Fruit fly (Drosophila melanogaster) whole organism, embryonic: ENCODE measurements around the gene ovm.

Experiments
- Atf6 ChIP-seq: fragments of 200-800 bp; sonication (Bioruptor generic); IDR thresholded peaks from 2 replicates; pipeline ENCODE4 v1.3.6; 2022; ENCODE audit warnings: missing biosample characterization, missing genetic modification characterization
- Awh ChIP-seq: fragments of 200-800 bp; sonication (Bioruptor generic); IDR thresholded peaks from 2 replicates; pipeline ENCODE4, ENCODE4 v1.3.6; 2022; ENCODE audit warnings: missing biosample characterization, missing genetic modification characterization
- Blimp-1 ChIP-seq: fragments of 200-800 bp; sonication (Bioruptor generic); optimal IDR thresholded peaks from 3 replicates; lab custom pipeline; 2018; ENCODE audit warnings: missing biosample characterization, missing genetic modification characterization, mild to moderate bottlenecking, moderate library complexity, missing genetic modification reagents
- BtbVII ChIP-seq: fragments of 200-800 bp; sonication (Bioruptor generic); optimal IDR thresholded peaks from 3 replicates; lab custom pipeline; 2017; ENCODE audit warnings: missing biosample characterization, mild to moderate bottlenecking, missing genetic modification characterization
- CG12219 ChIP-seq: fragments of 200-800 bp; sonication (Bioruptor generic); optimal IDR thresholded peaks from 3 replicates; lab custom pipeline; 2018; ENCODE audit warnings: missing biosample characterization, mild to moderate bottlenecking, missing genetic modification characterization
- CG14050 ChIP-seq: fragments of 200-800 bp; sonication (Bioruptor generic); IDR thresholded peaks from 3 replicates; pipeline ENCODE4 v1.3.6; 2022; ENCODE audit warnings: missing biosample characterization, missing genetic modification characterization
- CG15073 ChIP-seq: fragments of 200-800 bp; sonication (Bioruptor generic); optimal IDR thresholded peaks from 2 replicates; lab custom pipeline; 2016; ENCODE audit warnings: missing biosample characterization, missing genetic modification characterization
- CG1529 ChIP-seq: fragments of 200-800 bp; sonication (Bioruptor generic); optimal IDR thresholded peaks from 3 replicates; lab custom pipeline; 2018; ENCODE audit warnings: missing biosample characterization, missing genetic modification characterization
- CG16863 ChIP-seq: fragments of 200-800 bp; sonication (Bioruptor generic); optimal IDR thresholded peaks from 3 replicates; lab custom pipeline; 2016; ENCODE audit warnings: missing biosample characterization, missing genetic modification characterization
- CG18011 ChIP-seq: fragments of 200-800 bp; sonication (Bioruptor generic); optimal IDR thresholded peaks from 2 replicates; lab custom pipeline; 2017; ENCODE audit warnings: missing biosample characterization, missing genetic modification characterization, mild to moderate bottlenecking, moderate library complexity, missing genotype
- CG18599 ChIP-seq: fragments of 200-800 bp; sonication (Bioruptor generic); optimal IDR thresholded peaks from 3 replicates; lab custom pipeline; 2017; ENCODE audit warnings: missing biosample characterization, missing genetic modification characterization, mild to moderate bottlenecking, moderate library complexity, missing genetic modification reagents
- CG18764 ChIP-seq: fragments of 200-800 bp; sonication (Bioruptor generic); optimal IDR thresholded peaks from 3 replicates; lab custom pipeline; 2016; ENCODE audit warnings: missing biosample characterization, missing genetic modification characterization
- CG2199 ChIP-seq: fragments of 200-800 bp; sonication (Bioruptor generic); IDR thresholded peaks from 3 replicates; pipeline ENCODE4 v1.3.6; 2022; ENCODE audit warnings: missing biosample characterization, missing genetic modification characterization
- CG2875 ChIP-seq: fragments of 200-800 bp; sonication (Bioruptor generic); optimal IDR thresholded peaks from 2 replicates; lab custom pipeline; 2017; ENCODE audit warnings: missing biosample characterization, mild to moderate bottlenecking, missing genetic modification characterization, missing genetic modification reagents
- CG3838 ChIP-seq: fragments of 200-800 bp; sonication (Bioruptor generic); optimal IDR thresholded peaks from 3 replicates; lab custom pipeline; 2016; ENCODE audit warnings: missing biosample characterization, missing genetic modification characterization
- CG3847 ChIP-seq: fragments of 200-800 bp; sonication (Bioruptor generic); IDR thresholded peaks from 2 replicates; pipeline ENCODE4 v1.3.6; 2022; ENCODE audit warnings: missing biosample characterization, missing genetic modification characterization
- CG3995 ChIP-seq: fragments of 200-800 bp; sonication (Bioruptor generic); optimal IDR thresholded peaks from 3 replicates; lab custom pipeline; 2016; ENCODE audit warnings: missing biosample characterization, missing genetic modification characterization
- CG7745 ChIP-seq: fragments of 200-800 bp; sonication (Bioruptor generic); optimal IDR thresholded peaks from 2 replicates; lab custom pipeline; 2018; ENCODE audit warnings: missing biosample characterization, mild to moderate bottlenecking, missing genetic modification characterization, moderate library complexity
- CG7963 ChIP-seq: fragments of 200-800 bp; sonication (Bioruptor generic); IDR thresholded peaks from 3 replicates; pipeline ENCODE4 v1.3.6; 2022; ENCODE audit warnings: missing biosample characterization, missing genetic modification characterization; ENCODE audit not compliant: partially characterized antibody
- CG8281 ChIP-seq: fragments of 200-800 bp; sonication (Bioruptor generic); optimal IDR thresholded peaks from 2 replicates; lab custom pipeline; 2018; ENCODE audit warnings: missing biosample characterization, mild to moderate bottlenecking, missing genetic modification characterization, moderate library complexity
- CG8290 ChIP-seq, 3 experiments: fragments of 200-800 bp; sonication (Bioruptor generic); optimal IDR thresholded peaks; 2 replicates each; lab custom pipeline; 2016 to 2019; ENCODE audit warnings: missing biosample characterization in 3 of 3, missing genetic modification characterization in 3 of 3, mild to moderate bottlenecking in 2 of 3, moderate library complexity in 1 of 3
- Camta ChIP-seq: fragments of 200-800 bp; sonication (Bioruptor generic); optimal IDR thresholded peaks from 2 replicates; lab custom pipeline; 2016; ENCODE audit warnings: missing biosample characterization, missing genetic modification characterization
- Dip2 ChIP-seq: fragments of 200-800 bp; sonication (Bioruptor generic); IDR thresholded peaks from 2 replicates; pipeline ENCODE4 v1.3.6; 2022; ENCODE audit warnings: missing biosample characterization, missing genetic modification characterization
- Dip3 ChIP-seq: fragments of 200-800 bp; sonication (Bioruptor generic); optimal IDR thresholded peaks from 3 replicates; lab custom pipeline; 2016; ENCODE audit warnings: missing biosample characterization, missing genetic modification characterization
- Fer3 ChIP-seq: fragments of 200-800 bp; sonication (Bioruptor generic); optimal IDR thresholded peaks from 2 replicates; lab custom pipeline; 2018; ENCODE audit warnings: missing biosample characterization, mild to moderate bottlenecking, missing genetic modification characterization, moderate library complexity
- Hr3 ChIP-seq: fragments of 200-800 bp; sonication (Bioruptor generic); optimal IDR thresholded peaks from 3 replicates; lab custom pipeline; 2016; ENCODE audit warnings: missing biosample characterization, missing genetic modification characterization
- Hr39 ChIP-seq: fragments of >200 bp; optimal IDR thresholded peaks from 2 replicates; lab custom pipeline; 2017
- MESR4 ChIP-seq: fragments of 200-800 bp; sonication (Bioruptor generic); optimal IDR thresholded peaks from 2 replicates; lab custom pipeline; 2018; ENCODE audit warnings: missing biosample characterization, mild to moderate bottlenecking, missing genetic modification characterization, moderate library complexity
- Myb ChIP-seq: fragments of 200-800 bp; sonication (Bioruptor generic); optimal IDR thresholded peaks from 2 replicates; lab custom pipeline; 2016; ENCODE audit warnings: missing biosample characterization, missing genetic modification characterization
- Ptx1 ChIP-seq: fragments of 200-800 bp; sonication (Bioruptor generic); IDR thresholded peaks from 2 replicates; pipeline ENCODE4 v1.3.6; 2022; ENCODE audit warnings: missing biosample characterization, missing genetic modification characterization
- Scr ChIP-seq: fragments of 200-800 bp; sonication (Bioruptor generic); IDR thresholded peaks from 2 replicates; pipeline ENCODE4 v1.3.6; 2022; ENCODE audit warnings: missing biosample characterization, missing genetic modification characterization; ENCODE audit not compliant: partially characterized antibody
- Xrp1 ChIP-seq: fragments of 200-800 bp; sonication (Bioruptor generic); IDR thresholded peaks from 2 replicates; pipeline ENCODE4 v1.3.6; 2022; ENCODE audit warnings: missing biosample characterization, missing genetic modification characterization
- ash1 ChIP-seq: fragments of 200-800 bp; sonication (Bioruptor generic); optimal IDR thresholded peaks from 2 replicates; lab custom pipeline; 2018; ENCODE audit warnings: missing biosample characterization, mild to moderate bottlenecking, missing genetic modification characterization
- bbx ChIP-seq: fragments of 200-800 bp; sonication (Bioruptor generic); IDR thresholded peaks from 2 replicates; pipeline ENCODE4 v1.3.6; 2022; ENCODE audit warnings: missing biosample characterization, missing genetic modification characterization; ENCODE audit not compliant: partially characterized antibody
- bowl ChIP-seq: fragments of 200-800 bp; sonication (Bioruptor generic); IDR thresholded peaks from 2 replicates; pipeline ENCODE4 v1.3.6; 2022; ENCODE audit warnings: missing biosample characterization, missing genetic modification characterization
- cad ChIP-seq: fragments of >200 bp; optimal IDR thresholded peaks from 2 replicates; lab custom pipeline; 2017; ENCODE audit warnings: missing biosample characterization, missing genetic modification characterization
- cas ChIP-seq: fragments of 200-800 bp; sonication (Bioruptor generic); IDR thresholded peaks from 2 replicates; pipeline ENCODE4 v1.3.6; 2022; ENCODE audit warnings: missing biosample characterization, missing genetic modification characterization
- chinmo ChIP-seq: fragments of 200-800 bp; sonication (Bioruptor generic); IDR thresholded peaks from 4 replicates; pipeline ENCODE4 v1.3.6; 2022; ENCODE audit warnings: missing biosample characterization, missing genetic modification characterization; ENCODE audit not compliant: partially characterized antibody
- croc ChIP-seq: fragments of 200-800 bp; sonication (Bioruptor generic); conservative IDR thresholded peaks from 3 replicates; pipeline ENCODE4 v1.3.6; 2022; ENCODE audit warnings: missing biosample characterization, missing genetic modification characterization
- crol ChIP-seq: fragments of 200-800 bp; sonication (Bioruptor generic); IDR thresholded peaks from 2 replicates; pipeline ENCODE4 v1.3.6; 2022; ENCODE audit warnings: missing biosample characterization, missing genetic modification characterization
- eve ChIP-seq, 2 experiments: fragments of >200 bp; optimal IDR thresholded peaks; 2 replicates each; lab custom pipeline; 2017; ENCODE audit warnings: missing biosample characterization in 2 of 2, missing genetic modification characterization in 2 of 2
- grn ChIP-seq: fragments of 200-800 bp; sonication (Bioruptor generic); optimal IDR thresholded peaks from 3 replicates; lab custom pipeline; 2017; ENCODE audit warnings: missing biosample characterization, missing genetic modification characterization
- inv ChIP-seq: fragments of 200-800 bp; sonication (Bioruptor generic); IDR thresholded peaks from 2 replicates; pipeline ENCODE4 v1.3.6; 2022; ENCODE audit warnings: missing biosample characterization, missing genetic modification characterization; ENCODE audit not compliant: partially characterized antibody
- mam ChIP-seq: fragments of 200-800 bp; sonication (Bioruptor generic); optimal IDR thresholded peaks from 3 replicates; lab custom pipeline; 2016; ENCODE audit warnings: missing biosample characterization, missing genetic modification characterization
- phol ChIP-seq: fragments of 200-800 bp; sonication (Bioruptor generic); optimal IDR thresholded peaks from 3 replicates; lab custom pipeline; 2018; ENCODE audit warnings: missing biosample characterization, mild to moderate bottlenecking, missing genetic modification characterization, moderate library complexity
- sim ChIP-seq: fragments of 200-800 bp; sonication (Bioruptor generic); IDR thresholded peaks from 2 replicates; pipeline ENCODE4 v1.3.6; 2022; ENCODE audit warnings: missing biosample characterization, missing genetic modification characterization
- sna ChIP-seq: fragments of 200-800 bp; sonication (Bioruptor generic); IDR thresholded peaks from 2 replicates; pipeline ENCODE4 v1.3.6; 2022; ENCODE audit warnings: missing biosample characterization, missing genetic modification characterization; ENCODE audit not compliant: partially characterized antibody
- sob ChIP-seq: fragments of 200-800 bp; sonication (Bioruptor generic); IDR thresholded peaks from 2 replicates; pipeline ENCODE4 v1.3.6; 2022; ENCODE audit warnings: missing biosample characterization, missing genetic modification characterization
- tio ChIP-seq: fragments of 200-800 bp; sonication (Bioruptor generic); optimal IDR thresholded peaks from 2 replicates; lab custom pipeline; 2017; ENCODE audit warnings: missing biosample characterization, missing genetic modification characterization, inconsistent platforms
- toy ChIP-seq: fragments of 200-800 bp; sonication (Bioruptor generic); IDR thresholded peaks from 2 replicates; pipeline ENCODE4 v1.3.6; 2022; ENCODE audit warnings: missing biosample characterization, missing genetic modification characterization
- wdn ChIP-seq: fragments of 200-800 bp; sonication (Bioruptor generic); IDR thresholded peaks from 2 replicates; pipeline ENCODE4 v1.3.6; 2022; ENCODE audit warnings: missing biosample characterization, missing genetic modification characterization
- zen ChIP-seq: fragments of 200-800 bp; sonication (Bioruptor generic); optimal IDR thresholded peaks from 3 replicates; lab custom pipeline; 2018; ENCODE audit warnings: missing biosample characterization, mild to moderate bottlenecking, missing genetic modification characterization, moderate library complexity

Gene ovm

dm6 chr2L:143088-143487, 2.3 kb upstream of the ovm start, which contains the start of the genes CG31974 and CG11454 (continued):
- TF ChIP-seq CG8290 (GFP tag; optimal IDR thresholded peaks at IDR 0.05; lab: Kevin White, UChicago) (no peak), CG8290 (tag; optimal IDR thresholded peaks at IDR 0.05; lab: Kevin White, UChicago) (peak in 1 of 2 experiments; percentile 49), cad (GFP tag; lab: Kevin White, UChicago) (no peak), inv (GFP tag; lab: Robert Waterston, UW) (peak; percentile 75; the same call in 1 of the 2 replicates), Fer3 (tag; lab: Kevin White, UChicago) (peak; percentile 7), bowl (GFP tag; lab: Robert Waterston, UW) (no peak), croc (GFP tag; lab: Robert Waterston, UW) (no peak), chinmo (peak; percentile 92; the same call in 3 of the 4 replicates), Dip3 (GFP tag; lab: Kevin White, UChicago) (no peak), CG3838 (GFP tag; lab: Kevin White, UChicago) (no peak), CG12219 (no peak), CG8281 (tag; lab: Kevin White, UChicago) (no peak), Camta (GFP tag; lab: Kevin White, UChicago) (no peak), crol (no peak), toy (GFP tag; lab: Robert Waterston, UW) (no peak), tio (GFP tag; lab: Kevin White, UChicago) (no peak), CG15073 (GFP tag; lab: Kevin White, UChicago) (no peak), zen (no peak), MESR4 (GFP tag; lab: Kevin White, UChicago) (peak; percentile 84), mam (no peak), CG18011 (GFP tag; lab: Kevin White, UChicago) (no peak), wdn (GFP tag; lab: Robert Waterston, UW) (no peak), Awh (no peak), sob (GFP tag; lab: Robert Waterston, UW) (peak; percentile 21; the same call in 1 of the 2 replicates), grn (peak; percentile 93), CG7963 (GFP tag; lab: Robert Waterston, UW) (peak; percentile 66; the same call in 2 of the 3 replicates), CG2875 (GFP tag; lab: Kevin White, UChicago) (no peak), Dip2 (GFP tag; lab: Robert Waterston, UW) (no peak), cas (GFP tag; lab: Robert Waterston, UW) (no peak), CG2199 (GFP tag; lab: Robert Waterston, UW) (no peak), CG16863 (no peak), Myb (peak; percentile 95), phol (tag; lab: Kevin White, UChicago) (no peak), sna (GFP tag; lab: Robert Waterston, UW) (peak; percentile 87), Scr (GFP tag; lab: Robert Waterston, UW) (peak; percentile 82), Xrp1 (GFP tag; lab: Robert Waterston, UW) (no peak), Ptx1 (GFP tag; lab: Robert Waterston, UW) (no peak), eve (GFP tag; optimal IDR thresholded peaks at IDR 0.05; lab: Kevin White, UChicago) (no peak), Hr39 (lab: Kevin White, UChicago) (no peak), CG7745 (tag; lab: Kevin White, UChicago) (no peak), sim (no peak), CG14050 (GFP tag; lab: Robert Waterston, UW) (no peak), Atf6 (GFP tag; lab: Robert Waterston, UW) (no peak), bbx (GFP tag; lab: Robert Waterston, UW) (peak; percentile 88), CG1529 (GFP tag; lab: Kevin White, UChicago) (no peak), BtbVII (GFP tag; lab: Kevin White, UChicago) (no peak), ash1 (GFP tag; lab: Kevin White, UChicago) (no peak), CG18599 (GFP tag; lab: Kevin White, UChicago) (no peak), CG3995 (GFP tag; lab: Kevin White, UChicago) (peak; percentile 38), CG18764 (GFP tag; lab: Kevin White, UChicago) (no peak), Hr3 (GFP tag; lab: Kevin White, UChicago) (no peak), Blimp-1 (GFP tag; lab: Kevin White, UChicago) (no peak), CG3847 (GFP tag; lab: Robert Waterston, UW) (no peak)
